Fruit fly (Drosophila melanogaster) whole organism, embryonic: ENCODE results near the gene Aef1.

Experiments
- Asciz ChIP-seq: fragments of 200-800 bp; sonication (Bioruptor generic); optimal IDR thresholded peaks from 2 replicates; lab custom pipeline; 2017; ENCODE audit warnings: missing biosample characterization, mild to moderate bottlenecking, missing genetic modification characterization, missing genetic modification reagents
- CG10147 ChIP-seq: fragments of 200-800 bp; sonication (Bioruptor generic); optimal IDR thresholded peaks from 2 replicates; lab custom pipeline; 2019; ENCODE audit warnings: missing biosample characterization, mild to moderate bottlenecking, missing genetic modification characterization, moderate library complexity
- CG10274 ChIP-seq: fragments of 200-800 bp; sonication (Bioruptor generic); optimal IDR thresholded peaks from 3 replicates; lab custom pipeline; 2017; ENCODE audit warnings: missing biosample characterization, mild to moderate bottlenecking, missing genetic modification characterization
- CG12104 ChIP-seq: fragments of 200-800 bp; sonication (Bioruptor generic); optimal IDR thresholded peaks from 3 replicates; lab custom pipeline; 2016; ENCODE audit warnings: missing biosample characterization, missing genetic modification characterization
- CG13424 ChIP-seq: fragments of 200-800 bp; sonication (Bioruptor generic); optimal IDR thresholded peaks from 2 replicates; lab custom pipeline; 2019; ENCODE audit warnings: missing biosample characterization, mild to moderate bottlenecking, missing genetic modification characterization, moderate library complexity
- CG14441 ChIP-seq: fragments of 200-800 bp; sonication (Bioruptor generic); IDR thresholded peaks from 2 replicates; pipeline ENCODE4 v1.3.6; 2022; ENCODE audit warnings: missing biosample characterization, missing genetic modification characterization
- CG15479 ChIP-seq: fragments of 200-800 bp; sonication (Bioruptor generic); optimal IDR thresholded peaks from 3 replicates; lab custom pipeline; 2019; ENCODE audit warnings: missing biosample characterization, mild to moderate bottlenecking, missing genetic modification characterization, moderate library complexity
- CG1602 ChIP-seq: fragments of 200-800 bp; sonication (Bioruptor generic); optimal IDR thresholded peaks from 3 replicates; lab custom pipeline; 2016; ENCODE audit warnings: missing biosample characterization, missing genetic modification characterization
- CG16863 ChIP-seq: fragments of 200-800 bp; sonication (Bioruptor generic); optimal IDR thresholded peaks from 3 replicates; lab custom pipeline; 2016; ENCODE audit warnings: missing biosample characterization, missing genetic modification characterization
- CG17359 ChIP-seq: fragments of 200-800 bp; sonication (Bioruptor generic); optimal IDR thresholded peaks from 3 replicates; lab custom pipeline; 2018; ENCODE audit warnings: missing biosample characterization, mild to moderate bottlenecking, missing genetic modification characterization, moderate library complexity
- CG17802 ChIP-seq: fragments of 200-800 bp; sonication (Bioruptor generic); optimal IDR thresholded peaks from 2 replicates; lab custom pipeline; 2018; ENCODE audit warnings: missing biosample characterization, mild to moderate bottlenecking, missing genetic modification characterization, moderate library complexity
- CG30431 ChIP-seq: fragments of 200-800 bp; sonication (Bioruptor generic); optimal IDR thresholded peaks from 2 replicates; lab custom pipeline; 2017; ENCODE audit warnings: missing biosample characterization, missing genetic modification characterization
- CG42726 ChIP-seq: fragments of 200-800 bp; sonication (Bioruptor generic); IDR thresholded peaks from 2 replicates; pipeline ENCODE4 v1.3.6; 2022; ENCODE audit warnings: missing biosample characterization, missing genetic modification characterization; ENCODE audit not compliant: partially characterized antibody
- CG4404 ChIP-seq: fragments of 200-800 bp; sonication (Bioruptor generic); IDR thresholded peaks from 2 replicates; pipeline ENCODE4 v1.3.6; 2022; ENCODE audit warnings: missing biosample characterization, missing genetic modification characterization
- CG5180 ChIP-seq: fragments of 200-800 bp; sonication (Bioruptor generic); optimal IDR thresholded peaks from 3 replicates; lab custom pipeline; 2017; ENCODE audit warnings: missing biosample characterization, missing genetic modification characterization, mild to moderate bottlenecking, moderate library complexity, missing genetic modification reagents
- CG5953 ChIP-seq: fragments of 200-800 bp; sonication (Bioruptor generic); IDR thresholded peaks from 2 replicates; pipeline ENCODE4 v1.3.6; 2022; ENCODE audit warnings: missing biosample characterization, missing genetic modification characterization
- CG6254 ChIP-seq: fragments of 200-800 bp; sonication (Bioruptor generic); optimal IDR thresholded peaks from 3 replicates; lab custom pipeline; 2017; ENCODE audit warnings: mild to moderate bottlenecking, missing biosample characterization, missing genetic modification reagents, missing genetic modification characterization
- CG9817 ChIP-seq: fragments of 200-800 bp; sonication (Bioruptor generic); optimal IDR thresholded peaks from 2 replicates; lab custom pipeline; 2018; ENCODE audit warnings: missing biosample characterization, mild to moderate bottlenecking, missing genetic modification characterization, moderate library complexity
- CG9876 ChIP-seq: fragments of 200-800 bp; sonication (Bioruptor generic); optimal IDR thresholded peaks from 2 replicates; lab custom pipeline; 2016; ENCODE audit warnings: missing biosample characterization, missing genetic modification characterization
- CoRest ChIP-seq: fragments of 200-800 bp; sonication (Bioruptor generic); optimal IDR thresholded peaks from 3 replicates; lab custom pipeline; 2018; ENCODE audit warnings: missing biosample characterization, mild to moderate bottlenecking, missing genetic modification characterization, moderate library complexity
- Fer3 ChIP-seq: fragments of 200-800 bp; sonication (Bioruptor generic); optimal IDR thresholded peaks from 2 replicates; lab custom pipeline; 2018; ENCODE audit warnings: missing biosample characterization, mild to moderate bottlenecking, missing genetic modification characterization, moderate library complexity
- Hsf ChIP-seq: fragments of 200-800 bp; sonication (Bioruptor generic); optimal IDR thresholded peaks from 3 replicates; lab custom pipeline; 2016; ENCODE audit warnings: missing biosample characterization, missing genetic modification characterization
- MTF-1 ChIP-seq: fragments of 200-800 bp; sonication (Bioruptor generic); optimal IDR thresholded peaks from 2 replicates; lab custom pipeline; 2018; ENCODE audit warnings: missing biosample characterization, mild to moderate bottlenecking, missing genetic modification characterization, borderline replicate concordance
- Nf-YB ChIP-seq: fragments of 200-800 bp; sonication (Bioruptor generic); optimal IDR thresholded peaks from 3 replicates; lab custom pipeline; 2019; ENCODE audit warnings: missing biosample characterization, mild to moderate bottlenecking, missing genetic modification characterization, moderate library complexity
- Ravus ChIP-seq: fragments of 200-800 bp; sonication (Bioruptor generic); IDR thresholded peaks from 2 replicates; pipeline ENCODE4 v1.3.6; 2022; ENCODE audit warnings: missing biosample characterization, missing genetic modification characterization
- Rfx ChIP-seq: fragments of 200-800 bp; sonication (Bioruptor generic); IDR thresholded peaks from 2 replicates; pipeline ENCODE4 v1.3.6; 2022; ENCODE audit warnings: missing biosample characterization, missing genetic modification characterization
- Rx ChIP-seq: fragments of 200-800 bp; sonication (Bioruptor generic); IDR thresholded peaks from 2 replicates; pipeline ENCODE4 v1.3.6; 2022; ENCODE audit warnings: missing biosample characterization, missing genetic modification characterization
- Sox102F ChIP-seq: fragments of 200-800 bp; sonication (Bioruptor generic); optimal IDR thresholded peaks from 2 replicates; lab custom pipeline; 2018; ENCODE audit warnings: missing biosample characterization, mild to moderate bottlenecking, missing genetic modification characterization, moderate library complexity
- Sry-δ ChIP-seq: fragments of 200-800 bp; sonication (Bioruptor generic); optimal IDR thresholded peaks from 2 replicates; lab custom pipeline; 2016; ENCODE audit warnings: missing biosample characterization, missing genetic modification characterization
- Ssrp ChIP-seq: fragments of 200-800 bp; sonication (Bioruptor generic); optimal IDR thresholded peaks from 2 replicates; lab custom pipeline; 2018; ENCODE audit warnings: missing biosample characterization, mild to moderate bottlenecking, missing genetic modification characterization, moderate library complexity
- Trl ChIP-seq, 3 experiments: fragments of >200 bp in 2 of 3; fragments of 200-800 bp in 1 of 3; sonication (Bioruptor generic) in 1 of 3; optimal IDR thresholded peaks; 2 replicates in 1 of 3; 3 replicates in 2 of 3; lab custom pipeline; 2016 to 2017; ENCODE audit warnings: missing biosample characterization in 1 of 3, missing genetic modification characterization in 1 of 3
- Usf ChIP-seq: fragments of 200-800 bp; sonication (Bioruptor generic); optimal IDR thresholded peaks from 2 replicates; lab custom pipeline; 2017; ENCODE audit warnings: missing genotype, missing biosample characterization, missing genetic modification characterization
- ac ChIP-seq: fragments of 200-800 bp; sonication (Bioruptor generic); optimal IDR thresholded peaks from 3 replicates; lab custom pipeline; 2017; ENCODE audit warnings: missing biosample characterization, mild to moderate bottlenecking, missing genetic modification characterization
- croc ChIP-seq: fragments of 200-800 bp; sonication (Bioruptor generic); conservative IDR thresholded peaks from 3 replicates; pipeline ENCODE4 v1.3.6; 2022; ENCODE audit warnings: missing biosample characterization, missing genetic modification characterization
- da ChIP-seq: fragments of 200-800 bp; sonication (Bioruptor generic); optimal IDR thresholded peaks from 2 replicates; lab custom pipeline; 2016; ENCODE audit warnings: missing biosample characterization, missing genetic modification characterization
- ems ChIP-seq: fragments of 200-800 bp; sonication (Bioruptor generic); optimal IDR thresholded peaks from 3 replicates; lab custom pipeline; 2016; ENCODE audit warnings: missing biosample characterization, missing genetic modification characterization
- fd102C ChIP-seq: fragments of 200-800 bp; sonication (Bioruptor generic); optimal IDR thresholded peaks from 2 replicates; lab custom pipeline; 2018; ENCODE audit warnings: missing biosample characterization, mild to moderate bottlenecking, missing genetic modification characterization, moderate library complexity
- lov ChIP-seq, 2 experiments: fragments of 200-800 bp in 1 of 2; fragments of >200 bp in 1 of 2; sonication (Bioruptor generic) in 1 of 2; IDR thresholded peaks in 1 of 2; optimal IDR thresholded peaks in 1 of 2; 2 replicates in 1 of 2; 3 replicates in 1 of 2; pipeline versions ENCODE4 v1.3.6 to Lab custom; 2017 to 2022; ENCODE audit warnings: missing biosample characterization in 1 of 2, missing genetic modification characterization in 1 of 2
- luna ChIP-seq: fragments of 200-800 bp; sonication (Bioruptor generic); optimal IDR thresholded peaks from 2 replicates; lab custom pipeline; 2016; ENCODE audit warnings: missing biosample characterization, missing genetic modification characterization
- mld ChIP-seq: fragments of 200-800 bp; sonication (Bioruptor generic); IDR thresholded peaks from 3 replicates; pipeline ENCODE4 v1.3.6; 2022; ENCODE audit warnings: missing biosample characterization, missing genetic modification characterization; ENCODE audit not compliant: partially characterized antibody
- nau ChIP-seq: fragments of 200-800 bp; sonication (Bioruptor generic); optimal IDR thresholded peaks from 3 replicates; lab custom pipeline; 2017; ENCODE audit warnings: missing biosample characterization, mild to moderate bottlenecking, missing genetic modification characterization, missing genetic modification reagents
- nerfin-1 ChIP-seq: fragments of 200-800 bp; sonication (Bioruptor generic); optimal IDR thresholded peaks from 3 replicates; lab custom pipeline; 2019; ENCODE audit warnings: missing biosample characterization, mild to moderate bottlenecking, missing genetic modification characterization, moderate library complexity
- nmo ChIP-seq: fragments of 200-800 bp; sonication (Bioruptor generic); optimal IDR thresholded peaks from 2 replicates; lab custom pipeline; 2018; ENCODE audit warnings: missing biosample characterization, mild to moderate bottlenecking, missing genetic modification characterization, moderate library complexity
- pfk ChIP-seq: fragments of 200-800 bp; sonication (Bioruptor generic); optimal IDR thresholded peaks from 2 replicates; lab custom pipeline; 2018; ENCODE audit warnings: missing biosample characterization, mild to moderate bottlenecking, missing genetic modification characterization, moderate library complexity
- pita ChIP-seq: fragments of 200-800 bp; sonication (Bioruptor generic); optimal IDR thresholded peaks from 2 replicates; lab custom pipeline; 2017; ENCODE audit warnings: missing biosample characterization, mild to moderate bottlenecking, missing genetic modification characterization
- ranshi ChIP-seq: fragments of 200-800 bp; sonication (Bioruptor generic); IDR thresholded peaks from 2 replicates; pipeline ENCODE4 v1.3.6; 2022; ENCODE audit warnings: missing biosample characterization, missing genetic modification characterization
- ro ChIP-seq: fragments of 200-800 bp; sonication (Bioruptor generic); IDR thresholded peaks from 2 replicates; pipeline ENCODE4 v1.3.6; 2022; ENCODE audit warnings: missing biosample characterization, missing genetic modification characterization
- yki ChIP-seq: fragments of >200 bp; optimal IDR thresholded peaks from 3 replicates; lab custom pipeline; 2018
- zen ChIP-seq: fragments of 200-800 bp; sonication (Bioruptor generic); optimal IDR thresholded peaks from 3 replicates; lab custom pipeline; 2018; ENCODE audit warnings: missing biosample characterization, mild to moderate bottlenecking, missing genetic modification characterization, moderate library complexity

Aef1 gene

DNA sequence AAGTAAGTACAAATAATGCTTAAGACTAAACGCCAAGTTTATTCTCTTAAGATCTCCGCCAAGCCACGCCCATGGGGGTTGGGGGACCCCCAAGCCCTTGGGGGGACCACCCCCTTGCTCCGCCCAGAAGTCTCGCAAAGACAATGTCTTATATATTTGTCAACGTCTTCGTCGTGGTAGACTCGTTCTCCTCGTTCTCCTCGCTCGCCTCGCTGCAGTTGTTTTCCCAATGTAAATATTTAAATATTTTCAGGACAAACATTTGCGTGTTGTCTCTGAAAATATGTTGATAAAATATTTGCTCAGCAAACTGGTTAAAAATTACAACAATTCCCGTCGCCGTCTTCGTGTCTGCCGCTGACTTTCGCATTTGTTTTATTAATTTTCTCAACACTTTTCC lies 31.0 kb downstream of the Aef1 start (continued):
- TF ChIP-seq ems (GFP tag; lab: Kevin White, UChicago): peak; percentile 28
- TF ChIP-seq CG10274 (GFP tag; lab: Kevin White, UChicago): peak; percentile 28
- TF ChIP-seq CG10147 (GFP tag; lab: Kevin White, UChicago): no peak
- TF ChIP-seq CG6254 (GFP tag; lab: Kevin White, UChicago): peak; percentile 81
- no peak for TF ChIP-seq mld (GFP tag; lab: Robert Waterston, UW)
- no peak for TF ChIP-seq Ravus (GFP tag; lab: Robert Waterston, UW)
- TF ChIP-seq Sry-δ (GFP tag; lab: Kevin White, UChicago): no peak
- TF ChIP-seq lov (optimal IDR thresholded peaks at IDR 0.05; lab: Kevin White, UChicago): no peak
- TF ChIP-seq lov (GFP tag; IDR thresholded peaks at IDR 0.05; lab: Robert Waterston, UW): peak; percentile 90
- peak; percentile 54 for TF ChIP-seq CG13424 (tag; lab: Kevin White, UChicago)
- no peak for TF ChIP-seq CG42726 (GFP tag; lab: Robert Waterston, UW)
- peak; percentile 18 for TF ChIP-seq pfk (GFP tag; lab: Kevin White, UChicago)
- TF ChIP-seq Sox102F (GFP tag; lab: Kevin White, UChicago): peak; percentile 68
- TF ChIP-seq CG5180 (GFP tag; lab: Kevin White, UChicago): peak; percentile 27
- peak; percentile 87 for TF ChIP-seq nerfin-1 (tag; lab: Kevin White, UChicago)
- no peak for TF ChIP-seq CG9817 (tag; lab: Kevin White, UChicago)
- TF ChIP-seq CG4404 (GFP tag; lab: Robert Waterston, UW): peak; percentile 68
- TF ChIP-seq zen: peak; percentile 95
- peak; percentile 100 for TF ChIP-seq ac (GFP tag; lab: Kevin White, UChicago)
- TF ChIP-seq CG9876 (GFP tag; lab: Kevin White, UChicago): no peak
- TF ChIP-seq Asciz: peak; percentile 83
- peak; percentile 50 for TF ChIP-seq da
- peak; percentile 77 for TF ChIP-seq CG17359 (tag; lab: Kevin White, UChicago)
- TF ChIP-seq luna (GFP tag; lab: Kevin White, UChicago): no peak
- peak; percentile 68 for TF ChIP-seq nmo (GFP tag; lab: Kevin White, UChicago)
- TF ChIP-seq Usf (GFP tag; lab: Kevin White, UChicago): peak; percentile 52
- TF ChIP-seq CG12104: peak; percentile 68
- TF ChIP-seq CG15479: peak; percentile 91
- TF ChIP-seq Trl (optimal IDR thresholded peaks at IDR 0.05; lab: Kevin White, UChicago): no peak
- TF ChIP-seq Trl (GFP tag; optimal IDR thresholded peaks at IDR 0.05; lab: Kevin White, UChicago): peak; percentile 63
- peak; percentile 81 for TF ChIP-seq croc (GFP tag; lab: Robert Waterston, UW)
- TF ChIP-seq CoRest (tag; lab: Kevin White, UChicago): peak; percentile 76
- TF ChIP-seq nau: no peak
- TF ChIP-seq pita (GFP tag; lab: Kevin White, UChicago): no peak
- peak; percentile 47 for TF ChIP-seq CG1602 (GFP tag; lab: Kevin White, UChicago)
- peak; percentile 45 for TF ChIP-seq Hsf (GFP tag; lab: Kevin White, UChicago)
- TF ChIP-seq CG17802 (tag; lab: Kevin White, UChicago): peak; percentile 66
- peak; percentile 100 for TF ChIP-seq fd102C
- TF ChIP-seq Rfx (GFP tag; lab: Robert Waterston, UW): no peak; the same call in 1 of the 2 replicates
- peak; percentile 68 for TF ChIP-seq CG30431 (GFP tag; lab: Kevin White, UChicago)
- TF ChIP-seq Fer3: no peak
- TF ChIP-seq Ssrp (tag; lab: Kevin White, UChicago): peak; percentile 54
- peak; percentile 61 for TF ChIP-seq CG16863 (GFP tag; lab: Kevin White, UChicago)
- TF ChIP-seq Nf-YB (GFP tag; lab: Kevin White, UChicago): peak; percentile 62
- peak; percentile 91 for TF ChIP-seq MTF-1 (GFP tag; lab: Kevin White, UChicago)
- no peak for TF ChIP-seq ro (GFP tag; lab: Robert Waterston, UW)
- TF ChIP-seq CG5953: no peak
- peak; percentile 23; the same call in 1 of the 2 replicates for TF ChIP-seq ranshi
- TF ChIP-seq Rx: peak; percentile 47; the same call in 1 of the 2 replicates
- TF ChIP-seq CG14441 (GFP tag; lab: Robert Waterston, UW): no peak
- TF ChIP-seq yki: no peak
